Fruit fly (Drosophila melanogaster): ENCODE results near the gene Tet.

DNA sequence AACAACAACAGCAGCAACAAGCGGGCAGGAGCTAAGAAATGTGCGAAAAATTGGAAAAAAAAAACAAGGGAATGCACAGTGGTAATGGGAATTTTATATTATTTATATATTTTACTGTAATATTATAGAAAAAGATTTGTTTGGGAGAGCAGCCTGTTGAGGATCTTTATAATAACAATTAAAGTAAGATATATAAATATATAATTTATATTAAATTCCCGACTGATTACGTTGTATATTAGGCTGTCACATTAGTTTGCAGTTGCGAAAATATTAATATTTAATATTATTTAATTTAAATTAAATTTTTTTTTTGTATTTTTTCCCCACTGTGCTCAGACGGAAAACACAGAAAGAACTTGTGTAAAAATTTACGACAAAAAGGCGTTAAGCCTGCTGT is 44.0 kb downstream of the Tet start:
- TF ChIP-seq CG14711 (tag; optimal IDR thresholded peaks at IDR 0.05) (no peak), kay (GFP tag; ENCODE audit: borderline replicate concordance) (no peak), bab1 (GFP tag; optimal IDR thresholded peaks at IDR 0.05) (no peak), cnc (optimal IDR thresholded peaks at IDR 0.05) (no peak)

Measured in whole organism, adult.